Worm (Caenorhabditis elegans) whole organism, L1 larva: Measurements from ENCODE around the gene clec-57.

Source experiments
- blmp-1 ChIP-seq: fragments of 150-350 bp; optimal IDR thresholded peaks from 2 replicates; lab custom pipeline; 2014; ENCODE audit warnings: missing biosample characterization, missing genetic modification characterization
- ceh-82 ChIP-seq, 3 experiments: fragments of 150-350 bp in 1 of 3; sonication (generic microtip) in 2 of 3; optimal IDR thresholded peaks; 2 replicates each; lab custom pipeline; 2014 to 2017; ENCODE audit warnings: missing biosample characterization in 3 of 3, missing genetic modification characterization in 3 of 3
- hlh-4 ChIP-seq: sonication (generic microtip); optimal IDR thresholded peaks from 2 replicates; lab custom pipeline; 2016; ENCODE audit warnings: mild to moderate bottlenecking, missing genetic modification characterization, missing compliant biosample characterization
- lin-15B ChIP-seq: fragments of 150-350 bp; sonication (generic microtip); optimal IDR thresholded peaks from 3 replicates; lab custom pipeline; 2014; ENCODE audit warnings: missing biosample characterization, missing genetic modification characterization
- lin-39 ChIP-seq: fragments of 150-350 bp; optimal IDR thresholded peaks from 2 replicates; lab custom pipeline; 2014; ENCODE audit warnings: missing biosample characterization, missing genetic modification reagents, missing genetic modification characterization
- mab-9 ChIP-seq: fragments of 200-800 bp; sonication (Bioruptor generic); IDR thresholded peaks from 2 replicates; pipeline ENCODE4 v1.3.6; 2022; ENCODE audit warnings: missing genetic modification reagents, missing genetic modification characterization, missing compliant biosample characterization
- mdl-1 ChIP-seq, 2 experiments: fragments of 150-350 bp; optimal IDR thresholded peaks; 2 replicates each; lab custom pipeline; 2014 to 2017; ENCODE audit warnings: missing biosample characterization in 2 of 2, missing genetic modification characterization in 2 of 2, inconsistent platforms in 1 of 2
- nhr-11 ChIP-seq: fragments of 150-350 bp; optimal IDR thresholded peaks from 2 replicates; lab custom pipeline; 2014; ENCODE audit warnings: missing biosample characterization, missing genetic modification characterization
- nhr-90 ChIP-seq: sonication (generic microtip); optimal IDR thresholded peaks from 2 replicates; lab custom pipeline; 2016; ENCODE audit warnings: mild to moderate bottlenecking, missing genetic modification characterization, missing compliant biosample characterization; ENCODE audit not compliant: poor library complexity
- skn-1 ChIP-seq: fragments of 150-350 bp; optimal IDR thresholded peaks from 2 replicates; lab custom pipeline; 2014; ENCODE audit warnings: missing biosample characterization, missing genetic modification characterization
- snpc-4 ChIP-seq: fragments of 150-350 bp; optimal IDR thresholded peaks from 2 replicates; lab custom pipeline; 2014; ENCODE audit warnings: missing biosample characterization, missing genetic modification characterization
- unc-62 ChIP-seq: fragments of 150-350 bp; optimal IDR thresholded peaks from 2 replicates; lab custom pipeline; 2014; ENCODE audit warnings: missing biosample characterization, missing genetic modification reagents, missing genetic modification characterization
- unc-98 ChIP-seq: fragments of 200-800 bp; sonication (Bioruptor generic); IDR thresholded peaks from 2 replicates; pipeline ENCODE4 v1.3.6; 2022; ENCODE audit warnings: missing genetic modification characterization, missing compliant biosample characterization

DNA sequence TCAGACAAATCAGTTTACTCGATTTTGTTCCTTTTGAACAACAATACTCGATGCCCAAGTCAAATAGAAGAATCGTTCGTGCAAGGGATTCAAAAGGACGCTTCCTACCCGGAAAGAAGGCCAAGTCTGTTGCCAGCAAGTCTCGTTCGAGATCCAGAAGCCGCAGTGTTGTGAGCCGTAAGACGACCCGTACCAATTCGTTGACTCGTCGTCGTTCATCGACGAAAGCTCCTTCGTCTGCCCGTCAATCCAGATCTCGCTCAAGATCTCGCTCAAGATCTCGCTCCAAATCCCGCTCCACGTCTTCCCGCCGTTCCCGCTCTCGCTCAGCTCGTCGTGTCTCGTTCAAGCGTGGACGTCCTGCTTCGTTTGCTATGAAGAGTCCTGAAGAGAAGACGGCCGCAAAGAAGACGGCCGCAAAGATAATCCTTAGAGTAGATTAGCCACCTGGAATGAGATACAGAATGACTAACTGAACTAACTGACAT lies 8.4 kb upstream of the clec-57 start, which contains the start of gene F08H9.2:
- no peak for TF ChIP-seq skn-1 (tag; lab: Kevin White, UChicago)
- TF ChIP-seq ceh-82 (tag; optimal IDR thresholded peaks at IDR 0.05; lab: Kevin White, UChicago): no peak
- no peak for TF ChIP-seq snpc-4 (tag; lab: Kevin White, UChicago)
- no peak for TF ChIP-seq mdl-1 (tag; optimal IDR thresholded peaks at IDR 0.05; lab: Kevin White, UChicago)
- no peak for TF ChIP-seq mab-9 (GFP tag; lab: Robert Waterston, UW)
- no peak for TF ChIP-seq blmp-1 (tag; lab: Kevin White, UChicago)
- TF ChIP-seq unc-98 (GFP tag; lab: Robert Waterston, UW): no peak
- no peak for TF ChIP-seq nhr-11
- no peak for TF ChIP-seq lin-39 (tag; lab: Kevin White, UChicago)
- TF ChIP-seq hlh-4 (tag; lab: Kevin White, UChicago): no peak
- TF ChIP-seq unc-62 (GFP tag; lab: Kevin White, UChicago): no peak
- no peak for TF ChIP-seq nhr-90
- no peak for TF ChIP-seq lin-15B (tag; lab: Kevin White, UChicago)
